Worm (Caenorhabditis elegans) whole organism, late embryonic: ENCODE data around the gene slmp-1.

Source experiments
- dmd-4 ChIP-seq: sonication (generic microtip); optimal IDR thresholded peaks from 2 replicates; lab custom pipeline; 2016; ENCODE audit warnings: borderline replicate concordance, missing genetic modification characterization, missing compliant biosample characterization
- fkh-10 ChIP-seq: fragments of 150-350 bp; optimal IDR thresholded peaks from 2 replicates; lab custom pipeline; 2014; ENCODE audit warnings: missing biosample characterization, missing genetic modification reagents, missing genetic modification characterization
- nfya-1 ChIP-seq: sonication (generic microtip); optimal IDR thresholded peaks from 2 replicates; lab custom pipeline; 2017; ENCODE audit warnings: missing genetic modification characterization, mild to moderate bottlenecking, missing compliant biosample characterization, antibody characterized with exemption, moderate library complexity
- nhr-11 ChIP-seq: fragments of 150-350 bp; optimal IDR thresholded peaks from 2 replicates; lab custom pipeline; 2014; ENCODE audit warnings: missing biosample characterization, missing genetic modification characterization
- rnt-1 ChIP-seq: sonication (generic microtip); optimal IDR thresholded peaks from 2 replicates; lab custom pipeline; 2016; ENCODE audit warnings: missing genetic modification characterization, missing compliant biosample characterization
- syd-9 ChIP-seq: sonication (generic microtip); optimal IDR thresholded peaks from 2 replicates; lab custom pipeline; 2016; ENCODE audit warnings: mild to moderate bottlenecking, missing genetic modification characterization, moderate library complexity, missing compliant biosample characterization
- unc-55 ChIP-seq: sonication (generic microtip); optimal IDR thresholded peaks from 2 replicates; lab custom pipeline; 2017; ENCODE audit warnings: missing biosample characterization, missing genetic modification reagents, missing genetic modification characterization
- unc-86 ChIP-seq: sonication (generic microtip); optimal IDR thresholded peaks from 2 replicates; lab custom pipeline; 2016; ENCODE audit warnings: missing genetic modification characterization, missing compliant biosample characterization

- TF ChIP-seq rnt-1 (tag; lab: Kevin White, UChicago) (no peak), nfya-1 (tag; lab: Kevin White, UChicago) (peak; percentile 35), unc-86 (no peak), syd-9 (no peak), nhr-11 (tag; lab: Kevin White, UChicago) (no peak), unc-55 (peak; percentile 73), dmd-4 (tag; lab: Kevin White, UChicago) (no peak), fkh-10 (GFP tag; lab: Kevin White, UChicago) (no peak)
Observed at ce11 chrIV:3168656-3169216, 44.8 kb upstream of the slmp-1 start.
